Worm (Caenorhabditis elegans): Measurements from ENCODE around the gene mig-15.

Gene mig-15

DNA sequence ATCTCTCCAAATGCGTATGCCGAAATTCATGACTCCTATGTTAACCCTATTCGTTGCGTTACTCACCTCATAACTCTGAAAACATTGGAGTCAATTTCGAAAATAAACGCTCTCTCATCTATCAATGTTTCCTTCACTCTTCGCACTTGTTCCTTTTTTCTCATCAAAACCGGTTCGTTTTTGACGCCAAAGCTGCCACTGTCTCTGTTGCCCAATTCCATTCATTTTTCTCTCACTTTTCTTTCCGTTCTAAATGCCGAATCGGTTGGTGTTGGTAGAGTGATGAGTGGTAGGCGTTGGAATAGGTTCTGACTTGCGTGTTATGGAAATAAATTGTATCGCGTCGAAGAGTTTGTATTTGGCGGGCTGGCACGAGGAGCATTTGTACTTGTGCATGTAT, 35.1 kb downstream of the mig-15 start:
- no peak for TF ChIP-seq nhr-28 (tag; optimal IDR thresholded peaks at IDR 0.05)
- TF ChIP-seq nhr-76 (tag; optimal IDR thresholded peaks at IDR 0.05): no peak
- TF ChIP-seq nhr-12 (tag; optimal IDR thresholded peaks at IDR 0.05): no peak
- no peak for TF ChIP-seq unc-62 (GFP tag; optimal IDR thresholded peaks at IDR 0.05)
- TF ChIP-seq ceh-83 (GFP tag; optimal IDR thresholded peaks at IDR 0.05): no peak
- TF ChIP-seq flh-1 (GFP tag; optimal IDR thresholded peaks at IDR 0.05): no peak
- no peak for TF ChIP-seq sptf-1 (tag; optimal IDR thresholded peaks at IDR 0.05)
- no peak for TF ChIP-seq mep-1 (tag; optimal IDR thresholded peaks at IDR 0.05)
- TF ChIP-seq elt-3 (tag; optimal IDR thresholded peaks at IDR 0.05): no peak
- TF ChIP-seq lsy-2 (tag; optimal IDR thresholded peaks at IDR 0.05): no peak
- TF ChIP-seq ces-1 (GFP tag; optimal IDR thresholded peaks at IDR 0.05): no peak
- TF ChIP-seq snpc-4 (tag; optimal IDR thresholded peaks at IDR 0.05): no peak
- no peak for TF ChIP-seq nhr-237 (tag; optimal IDR thresholded peaks at IDR 0.05)
- no peak for TF ChIP-seq elt-1 (tag; optimal IDR thresholded peaks at IDR 0.05; ENCODE audit: borderline replicate concordance, insufficient read depth)
- TF ChIP-seq unc-120 (tag; optimal IDR thresholded peaks at IDR 0.05; ENCODE audit: poor library complexity, severe bottlenecking): no peak
- TF ChIP-seq mls-2 (tag; optimal IDR thresholded peaks at IDR 0.05): no peak
- TF ChIP-seq ztf-11 (tag; optimal IDR thresholded peaks at IDR 0.05): no peak
- no peak for TF ChIP-seq cnd-1 (tag; optimal IDR thresholded peaks at IDR 0.05)

DNA sequence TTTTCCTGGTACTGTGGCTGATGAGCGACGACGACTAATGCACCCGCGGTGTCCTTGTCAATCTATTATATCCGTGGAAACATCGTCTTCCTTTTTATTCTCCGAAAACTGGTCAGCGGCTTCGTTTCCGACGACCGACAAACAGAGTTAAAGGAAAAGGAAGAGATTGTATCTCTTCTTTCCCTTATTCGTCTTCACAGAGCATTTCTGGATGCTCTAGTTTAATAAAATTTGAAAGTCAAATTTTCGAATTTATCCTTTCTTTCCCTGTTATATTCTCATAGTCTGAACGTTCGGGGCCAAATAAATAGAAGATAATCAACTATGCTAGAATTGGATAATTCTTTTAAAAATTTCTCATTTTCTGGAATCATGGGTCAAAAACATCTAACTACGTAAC, 35.7 kb downstream of the mig-15 start:
- TF ChIP-seq ces-1 (GFP tag; optimal IDR thresholded peaks at IDR 0.05): peak; percentile 78
- no peak for TF ChIP-seq mab-5 (tag; optimal IDR thresholded peaks at IDR 0.05)

DNA sequence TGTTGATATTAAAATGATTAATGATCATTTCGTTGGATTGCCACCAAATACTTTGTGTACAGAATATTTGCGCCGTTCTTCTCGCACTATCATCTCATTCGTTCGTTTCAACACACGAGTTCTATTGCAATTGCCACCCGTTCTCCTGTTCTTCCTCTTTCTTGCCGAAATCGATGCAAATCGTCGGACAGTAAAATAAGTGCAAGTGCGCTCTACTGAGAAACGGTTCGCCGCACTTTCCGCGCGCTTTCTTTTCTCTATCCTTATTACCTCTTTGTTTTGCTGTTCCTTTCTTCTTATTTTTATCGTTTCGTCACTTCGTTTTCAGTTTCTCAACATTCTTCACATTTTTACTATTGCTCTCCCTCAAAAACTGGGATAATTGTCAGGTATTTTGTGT, 37.3 kb downstream of the mig-15 start:
- TF ChIP-seq lin-32 (GFP tag; optimal IDR thresholded peaks at IDR 0.05) (no peak), lin-13 (tag; optimal IDR thresholded peaks at IDR 0.05) (peak; percentile 45), ceh-43 (GFP tag; optimal IDR thresholded peaks at IDR 0.05) (no peak), mls-2 (tag; optimal IDR thresholded peaks at IDR 0.05) (peak; percentile 16), pha-4 (tag; optimal IDR thresholded peaks at IDR 0.05) (peak; percentile 4), ham-2 (GFP tag; optimal IDR thresholded peaks at IDR 0.05) (peak; percentile 20), elt-1 (tag; optimal IDR thresholded peaks at IDR 0.05; ENCODE audit: borderline replicate concordance, insufficient read depth) (peak; percentile 11), flh-1 (GFP tag; optimal IDR thresholded peaks at IDR 0.05) (no peak), mep-1 (tag; optimal IDR thresholded peaks at IDR 0.05) (peak; percentile 32), M03D4.4 (tag; optimal IDR thresholded peaks at IDR 0.05) (no peak), ceh-39 (tag; optimal IDR thresholded peaks at IDR 0.05) (peak; percentile 60), blmp-1 (tag; optimal IDR thresholded peaks at IDR 0.05) (peak; percentile 22), snpc-4 (tag; optimal IDR thresholded peaks at IDR 0.05) (no peak)

DNA sequence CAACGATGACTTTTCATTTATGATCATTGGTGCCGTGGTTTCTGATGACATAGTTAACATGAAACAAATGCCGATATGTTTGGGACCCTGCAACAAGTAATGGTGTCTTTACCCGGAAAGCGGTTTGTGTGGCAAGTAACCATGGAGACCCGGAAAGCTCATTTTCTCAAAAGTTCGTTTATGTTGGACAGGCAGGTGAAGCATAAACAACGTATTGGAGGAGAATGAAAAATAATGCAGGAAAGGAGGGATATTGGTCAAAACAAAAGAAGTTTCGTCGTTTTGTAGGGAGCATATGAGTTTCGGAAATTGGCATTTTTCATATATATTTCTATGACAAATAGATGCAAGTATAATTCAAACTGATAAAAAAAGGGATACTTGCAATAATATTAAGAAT, 42.0 kb downstream of the mig-15 start, which contains the start of gene dyf-6:
TSS of gene dyf-6 (minus strand) at position 101 of the 400 bp plus-strand sequence.
- TF ChIP-seq zip-8 (tag; optimal IDR thresholded peaks at IDR 0.05): no peak
- no peak for TF ChIP-seq mep-1 (tag; optimal IDR thresholded peaks at IDR 0.05)
- no peak for TF ChIP-seq unc-39 (tag; optimal IDR thresholded peaks at IDR 0.05)
- TF ChIP-seq M03D4.4 (tag; optimal IDR thresholded peaks at IDR 0.05): no peak
- TF ChIP-seq blmp-1 (tag; optimal IDR thresholded peaks at IDR 0.05): no peak

DNA sequence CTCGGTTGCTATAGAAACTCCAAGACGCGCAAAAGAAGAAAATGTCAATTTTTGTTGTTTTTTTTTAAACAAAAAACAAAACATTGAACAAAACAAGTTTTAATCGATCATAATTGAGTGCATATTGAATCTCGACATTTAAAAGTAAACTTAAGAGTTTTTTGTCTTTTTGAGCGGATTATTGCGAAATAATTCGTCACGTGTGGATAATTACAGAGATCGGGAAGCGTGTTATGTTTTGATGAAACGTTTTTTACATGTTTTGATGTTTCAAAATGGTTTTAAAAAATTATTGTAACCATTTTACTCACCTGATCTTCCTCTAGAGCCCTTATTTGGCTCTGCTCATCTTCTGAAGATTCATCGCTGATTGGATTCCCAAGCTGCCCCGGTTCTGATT, 42.5 kb downstream of the mig-15 start:
- TF ChIP-seq drap-1 (GFP tag; optimal IDR thresholded peaks at IDR 0.05): no peak

DNA sequence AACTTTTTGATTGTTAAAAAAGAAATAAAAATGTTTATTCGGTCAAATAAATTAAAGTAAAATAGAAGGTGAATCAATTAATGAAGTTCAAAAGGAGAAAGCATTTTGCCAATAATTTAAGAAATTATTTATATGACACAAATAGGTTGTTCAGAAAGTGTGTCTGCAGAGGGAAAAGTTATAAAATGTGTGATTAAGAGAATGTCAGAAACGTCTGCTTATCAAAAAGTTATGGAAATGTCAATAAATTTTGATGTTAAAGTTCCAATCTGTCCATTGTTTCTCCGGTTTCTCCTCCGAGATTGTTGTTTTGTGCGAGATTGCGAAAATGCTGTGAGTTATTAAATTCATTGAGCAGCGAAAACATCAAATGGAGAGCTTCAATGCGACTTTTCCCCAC, 48.8 kb downstream of the mig-15 start, which contains the start of gene rme-4:
TSS of gene rme-4 (minus strand) at position 168 of the 400 bp plus-strand sequence.
- TF ChIP-seq drap-1 (GFP tag; optimal IDR thresholded peaks at IDR 0.05) (no peak), ceh-39 (tag; optimal IDR thresholded peaks at IDR 0.05) (no peak), ces-1 (GFP tag; optimal IDR thresholded peaks at IDR 0.05) (no peak), ztf-11 (tag; optimal IDR thresholded peaks at IDR 0.05) (no peak), elt-3 (tag; optimal IDR thresholded peaks at IDR 0.05) (no peak), mep-1 (tag; optimal IDR thresholded peaks at IDR 0.05) (no peak), nhr-28 (tag; optimal IDR thresholded peaks at IDR 0.05) (no peak), flh-1 (GFP tag; optimal IDR thresholded peaks at IDR 0.05) (no peak), mab-5 (tag; optimal IDR thresholded peaks at IDR 0.05) (no peak), ceh-43 (GFP tag; optimal IDR thresholded peaks at IDR 0.05) (no peak), tbx-8 (GFP tag; optimal IDR thresholded peaks at IDR 0.05) (no peak), cnd-1 (tag; optimal IDR thresholded peaks at IDR 0.05) (no peak)
